Fruit fly (Drosophila melanogaster) whole organism, embryonic: ENCODE data around the gene Sec20.
A peak's percentile ranks its signal among the peaks of the same experiment; 100 is the strongest.

ENCODE experiments used
- CG10565 ChIP-seq: fragments of 200-800 bp; sonication (Bioruptor generic); optimal IDR thresholded peaks from 3 replicates; lab custom pipeline; 2016; ENCODE audit warnings: missing biosample characterization, mild to moderate bottlenecking, missing genetic modification characterization
- CG11247 ChIP-seq: fragments of 200-800 bp; sonication (Bioruptor generic); IDR thresholded peaks from 2 replicates; pipeline ENCODE4 v1.3.6; 2022; ENCODE audit warnings: missing biosample characterization, missing genetic modification characterization
- CG12104 ChIP-seq: fragments of 200-800 bp; sonication (Bioruptor generic); optimal IDR thresholded peaks from 3 replicates; lab custom pipeline; 2016; ENCODE audit warnings: missing biosample characterization, missing genetic modification characterization
- CG15011 ChIP-seq: fragments of 200-800 bp; sonication (Bioruptor generic); optimal IDR thresholded peaks from 3 replicates; lab custom pipeline; 2018; ENCODE audit warnings: missing biosample characterization, mild to moderate bottlenecking, missing genetic modification characterization
- CG15514 ChIP-seq: fragments of 200-800 bp; sonication (Bioruptor generic); optimal IDR thresholded peaks from 3 replicates; lab custom pipeline; 2017; ENCODE audit warnings: missing biosample characterization, missing genetic modification characterization, mild to moderate bottlenecking, moderate library complexity, missing genetic modification reagents
- CG1647 ChIP-seq: fragments of 200-800 bp; sonication (Bioruptor generic); optimal IDR thresholded peaks from 3 replicates; lab custom pipeline; 2016; ENCODE audit warnings: missing biosample characterization, missing genetic modification characterization
- CG16779 ChIP-seq: fragments of 200-800 bp; sonication (Bioruptor generic); IDR thresholded peaks from 2 replicates; pipeline ENCODE4 v1.3.6; 2022; ENCODE audit warnings: missing biosample characterization, missing genetic modification characterization
- CG17186 ChIP-seq: fragments of 200-800 bp; sonication (Bioruptor generic); optimal IDR thresholded peaks from 3 replicates; lab custom pipeline; 2017; ENCODE audit warnings: missing biosample characterization, missing genetic modification reagents, missing genetic modification characterization
- CG17612 ChIP-seq: fragments of 200-800 bp; sonication (Bioruptor generic); IDR thresholded peaks from 2 replicates; pipeline ENCODE4 v1.3.6; 2022; ENCODE audit warnings: missing biosample characterization, missing genetic modification characterization
- CG18764 ChIP-seq: fragments of 200-800 bp; sonication (Bioruptor generic); optimal IDR thresholded peaks from 3 replicates; lab custom pipeline; 2016; ENCODE audit warnings: missing biosample characterization, missing genetic modification characterization
- CG2889 ChIP-seq: fragments of 200-800 bp; sonication (Bioruptor generic); IDR thresholded peaks from 3 replicates; pipeline ENCODE4 v1.3.6; 2022; ENCODE audit warnings: missing biosample characterization, missing genetic modification characterization
- CG3163 ChIP-seq: fragments of 200-800 bp; sonication (Bioruptor generic); optimal IDR thresholded peaks from 3 replicates; lab custom pipeline; 2016; ENCODE audit warnings: missing biosample characterization, missing genetic modification characterization
- CG32532 ChIP-seq: fragments of 200-800 bp; sonication (Bioruptor generic); IDR thresholded peaks from 2 replicates; pipeline ENCODE4 v1.3.6; 2022; ENCODE audit warnings: missing biosample characterization, missing genetic modification characterization
- CG32772 ChIP-seq: fragments of 200-800 bp; sonication (Bioruptor generic); IDR thresholded peaks from 2 replicates; pipeline ENCODE4 v1.3.6; 2022; ENCODE audit warnings: missing biosample characterization, missing genetic modification characterization
- CG33213 ChIP-seq: fragments of 200-800 bp; sonication (Bioruptor generic); optimal IDR thresholded peaks from 3 replicates; lab custom pipeline; 2016; ENCODE audit warnings: missing biosample characterization, missing genetic modification characterization
- CG3847 ChIP-seq: fragments of 200-800 bp; sonication (Bioruptor generic); IDR thresholded peaks from 2 replicates; pipeline ENCODE4 v1.3.6; 2022; ENCODE audit warnings: missing biosample characterization, missing genetic modification characterization
- CG6683 ChIP-seq: fragments of 200-800 bp; sonication (Bioruptor generic); optimal IDR thresholded peaks from 2 replicates; lab custom pipeline; 2017; ENCODE audit warnings: missing biosample characterization, mild to moderate bottlenecking, missing genetic modification characterization, missing genetic modification reagents
- CG7839 ChIP-seq: fragments of 200-800 bp; sonication (Bioruptor generic); optimal IDR thresholded peaks from 3 replicates; lab custom pipeline; 2018; ENCODE audit warnings: missing biosample characterization, mild to moderate bottlenecking, missing genetic modification characterization, moderate library complexity
- CG9437 ChIP-seq: fragments of 200-800 bp; sonication (Bioruptor generic); optimal IDR thresholded peaks from 2 replicates; lab custom pipeline; 2018; ENCODE audit warnings: missing biosample characterization, mild to moderate bottlenecking, missing genetic modification characterization
- D ChIP-seq, 2 experiments: fragments of 200-800 bp in 1 of 2; fragments of >200 bp in 1 of 2; sonication (Bioruptor generic) in 1 of 2; optimal IDR thresholded peaks; 2 replicates in 1 of 2; 3 replicates in 1 of 2; lab custom pipeline; 2017; ENCODE audit warnings: mild to moderate bottlenecking in 1 of 2, missing biosample characterization in 1 of 2, missing genetic modification characterization in 1 of 2, missing genetic modification reagents in 1 of 2
- Dad ChIP-seq: fragments of 200-800 bp; sonication (Bioruptor generic); optimal IDR thresholded peaks from 3 replicates; lab custom pipeline; 2016; ENCODE audit warnings: missing biosample characterization, missing genetic modification characterization
- Deaf1 ChIP-seq: fragments of 200-800 bp; optimal IDR thresholded peaks from 3 replicates; lab custom pipeline; 2019; ENCODE audit warnings: missing biosample characterization, mild to moderate bottlenecking, missing genetic modification characterization, moderate library complexity
- E2f2 ChIP-seq: fragments of 200-800 bp; sonication (Bioruptor generic); IDR thresholded peaks from 2 replicates; pipeline ENCODE4 v1.3.6; 2022; ENCODE audit warnings: missing biosample characterization, missing genetic modification characterization
- Elba2 ChIP-seq: fragments of 200-800 bp; sonication (Bioruptor generic); optimal IDR thresholded peaks from 3 replicates; lab custom pipeline; 2016; ENCODE audit warnings: missing biosample characterization, missing genetic modification characterization
- Hand ChIP-seq: fragments of 200-800 bp; sonication (Bioruptor generic); optimal IDR thresholded peaks from 2 replicates; lab custom pipeline; 2017; ENCODE audit warnings: mild to moderate bottlenecking, missing biosample characterization, missing genetic modification reagents, missing genetic modification characterization
- MTF-1 ChIP-seq: fragments of 200-800 bp; sonication (Bioruptor generic); optimal IDR thresholded peaks from 2 replicates; lab custom pipeline; 2018; ENCODE audit warnings: missing biosample characterization, mild to moderate bottlenecking, missing genetic modification characterization, borderline replicate concordance
- Mrtf ChIP-seq: fragments of 200-800 bp; sonication (Bioruptor generic); IDR thresholded peaks from 3 replicates; pipeline ENCODE4 v1.3.6; 2022; ENCODE audit warnings: missing biosample characterization, missing genetic modification characterization
- Oaz ChIP-seq: fragments of 200-800 bp; sonication (Bioruptor generic); IDR thresholded peaks from 2 replicates; pipeline ENCODE4 v1.3.6; 2022; ENCODE audit warnings: missing biosample characterization, missing genetic modification characterization
- Opbp ChIP-seq: fragments of 200-800 bp; sonication (Bioruptor generic); IDR thresholded peaks from 3 replicates; pipeline ENCODE4 v1.3.6; 2022; ENCODE audit warnings: missing biosample characterization, missing genetic modification characterization; ENCODE audit not compliant: partially characterized antibody
- PHDP ChIP-seq: fragments of 200-800 bp; sonication (Bioruptor generic); optimal IDR thresholded peaks from 3 replicates; lab custom pipeline; 2018; ENCODE audit warnings: missing biosample characterization, mild to moderate bottlenecking, missing genetic modification characterization, moderate library complexity
- Ptx1 ChIP-seq: fragments of 200-800 bp; sonication (Bioruptor generic); IDR thresholded peaks from 2 replicates; pipeline ENCODE4 v1.3.6; 2022; ENCODE audit warnings: missing biosample characterization, missing genetic modification characterization
- amos ChIP-seq: fragments of 200-800 bp; sonication (Bioruptor generic); IDR thresholded peaks from 2 replicates; pipeline ENCODE4 v1.3.6; 2022; ENCODE audit warnings: missing biosample characterization, missing genetic modification characterization; ENCODE audit not compliant: partially characterized antibody
- cas ChIP-seq: fragments of 200-800 bp; sonication (Bioruptor generic); IDR thresholded peaks from 2 replicates; pipeline ENCODE4 v1.3.6; 2022; ENCODE audit warnings: missing biosample characterization, missing genetic modification characterization
- chinmo ChIP-seq: fragments of 200-800 bp; sonication (Bioruptor generic); IDR thresholded peaks from 4 replicates; pipeline ENCODE4 v1.3.6; 2022; ENCODE audit warnings: missing biosample characterization, missing genetic modification characterization; ENCODE audit not compliant: partially characterized antibody
- dimm ChIP-seq: fragments of 200-800 bp; sonication (Bioruptor generic); IDR thresholded peaks from 2 replicates; pipeline ENCODE4 v1.3.6; 2022; ENCODE audit warnings: missing biosample characterization, missing genetic modification characterization
- emc ChIP-seq: fragments of 200-800 bp; sonication (Bioruptor generic); optimal IDR thresholded peaks from 2 replicates; lab custom pipeline; 2016; ENCODE audit warnings: missing biosample characterization, missing genetic modification characterization
- eyg ChIP-seq: fragments of 200-800 bp; sonication (Bioruptor generic); optimal IDR thresholded peaks from 3 replicates; lab custom pipeline; 2016; ENCODE audit warnings: missing biosample characterization, missing genetic modification characterization
- gcm ChIP-seq: fragments of 200-800 bp; sonication (Bioruptor generic); optimal IDR thresholded peaks from 2 replicates; lab custom pipeline; 2019; ENCODE audit warnings: missing biosample characterization, mild to moderate bottlenecking, missing genetic modification characterization, moderate library complexity
- grau ChIP-seq: fragments of 200-800 bp; optimal IDR thresholded peaks from 3 replicates; lab custom pipeline; 2019; ENCODE audit warnings: missing biosample characterization, mild to moderate bottlenecking, missing genetic modification characterization, moderate library complexity
- gsb ChIP-seq: fragments of 200-800 bp; sonication (Bioruptor generic); IDR thresholded peaks from 2 replicates; pipeline ENCODE4 v1.3.6; 2022; ENCODE audit warnings: missing biosample characterization, missing genetic modification characterization
- hth ChIP-seq: fragments of >200 bp; optimal IDR thresholded peaks from 2 replicates; lab custom pipeline; 2017; ENCODE audit warnings: inconsistent platforms
- inv ChIP-seq: fragments of 200-800 bp; sonication (Bioruptor generic); IDR thresholded peaks from 2 replicates; pipeline ENCODE4 v1.3.6; 2022; ENCODE audit warnings: missing biosample characterization, missing genetic modification characterization; ENCODE audit not compliant: partially characterized antibody
- p53 ChIP-seq: fragments of 200-800 bp; sonication (Bioruptor generic); optimal IDR thresholded peaks from 2 replicates; lab custom pipeline; 2016; ENCODE audit warnings: missing biosample characterization, missing genetic modification characterization
- row ChIP-seq: fragments of 200-800 bp; sonication (Bioruptor generic); IDR thresholded peaks from 3 replicates; pipeline ENCODE4 v1.3.6; 2022; ENCODE audit warnings: missing biosample characterization, missing genetic modification characterization
- run ChIP-seq: fragments of 200-800 bp; sonication (Bioruptor generic); optimal IDR thresholded peaks from 3 replicates; lab custom pipeline; 2018; ENCODE audit warnings: missing biosample characterization, mild to moderate bottlenecking, missing genetic modification characterization
- scrt ChIP-seq: fragments of 200-800 bp; sonication (Bioruptor generic); optimal IDR thresholded peaks from 2 replicates; lab custom pipeline; 2018; ENCODE audit warnings: missing biosample characterization, mild to moderate bottlenecking, missing genetic modification characterization, moderate library complexity
- sd ChIP-seq: fragments of 200-800 bp; sonication (Bioruptor generic); optimal IDR thresholded peaks from 3 replicates; lab custom pipeline; 2018; ENCODE audit warnings: missing biosample characterization, mild to moderate bottlenecking, missing genetic modification characterization, moderate library complexity
- sens-2 ChIP-seq: fragments of 200-800 bp; sonication (Bioruptor generic); IDR thresholded peaks from 2 replicates; pipeline ENCODE4 v1.3.6; 2022; ENCODE audit warnings: missing biosample characterization, missing genetic modification characterization
- slou ChIP-seq: fragments of 200-800 bp; sonication (Bioruptor generic); optimal IDR thresholded peaks from 3 replicates; lab custom pipeline; 2016; ENCODE audit warnings: missing biosample characterization, missing genetic modification characterization
- toy ChIP-seq: fragments of 200-800 bp; sonication (Bioruptor generic); IDR thresholded peaks from 2 replicates; pipeline ENCODE4 v1.3.6; 2022; ENCODE audit warnings: missing biosample characterization, missing genetic modification characterization

The Sec20 gene

dm6 chr3R:5861218-5861902 lies 37.0 kb upstream of the Sec20 start (continued):
- TF ChIP-seq hth (no peak), Ptx1 (GFP tag; lab: Robert Waterston, UW) (no peak), CG18764 (GFP tag; lab: Kevin White, UChicago) (no peak), CG17612 (GFP tag; lab: Robert Waterston, UW) (no peak), gcm (GFP tag; lab: Kevin White, UChicago) (no peak), E2f2 (GFP tag; lab: Robert Waterston, UW) (no peak), PHDP (no peak), CG32772 (GFP tag; lab: Robert Waterston, UW) (no peak), CG3847 (peak; percentile 4; the same call in 1 of the 2 replicates), dimm (GFP tag; lab: Robert Waterston, UW) (no peak), Elba2 (GFP tag; lab: Kevin White, UChicago) (no peak), sens-2 (no peak), CG2889 (GFP tag; lab: Robert Waterston, UW) (no peak), CG7839 (tag; lab: Kevin White, UChicago) (peak; percentile 48), eyg (GFP tag; lab: Kevin White, UChicago) (peak; percentile 8), CG11247 (GFP tag; lab: Robert Waterston, UW) (no peak), CG10565 (no peak), amos (GFP tag; lab: Robert Waterston, UW) (no peak), slou (GFP tag; lab: Kevin White, UChicago) (peak; percentile 22), p53 (GFP tag; lab: Kevin White, UChicago) (no peak), chinmo (no peak), grau (tag; lab: Kevin White, UChicago) (peak; percentile 38), sd (no peak), Oaz (GFP tag; lab: Robert Waterston, UW) (no peak), CG32532 (GFP tag; lab: Robert Waterston, UW) (peak; percentile 71), Deaf1 (tag; lab: Kevin White, UChicago) (no peak), CG15514 (GFP tag; lab: Kevin White, UChicago) (peak; percentile 25), toy (GFP tag; lab: Robert Waterston, UW) (no peak), emc (no peak), CG12104 (peak; percentile 51), inv (no peak), Hand (GFP tag; lab: Kevin White, UChicago) (no peak), CG15011 (peak; percentile 12), D (optimal IDR thresholded peaks at IDR 0.05; lab: Kevin White, UChicago) (no peak), D (GFP tag; optimal IDR thresholded peaks at IDR 0.05; lab: Kevin White, UChicago) (no peak), gsb (no peak), Mrtf (GFP tag; lab: Robert Waterston, UW) (0 out of 3 replicates have a peak, but pooled peaks have one; percentile 26), CG1647 (GFP tag; lab: Kevin White, UChicago) (no peak), CG6683 (no peak), CG9437 (peak; percentile 89), cas (0 out of 2 replicates have a peak, but pooled peaks have one; percentile 15), Dad (GFP tag; lab: Kevin White, UChicago) (peak; percentile 7), run (tag; lab: Kevin White, UChicago) (no peak), MTF-1 (GFP tag; lab: Kevin White, UChicago) (no peak), CG16779 (GFP tag; lab: Robert Waterston, UW) (no peak), CG3163 (GFP tag; lab: Kevin White, UChicago) (no peak), scrt (GFP tag; lab: Kevin White, UChicago) (no peak), CG17186 (GFP tag; lab: Kevin White, UChicago) (no peak), CG33213 (GFP tag; lab: Kevin White, UChicago) (no peak), Opbp (GFP tag; lab: Robert Waterston, UW) (no peak), row (GFP tag; lab: Robert Waterston, UW) (peak; percentile 58)
